Fruit fly (Drosophila melanogaster) whole organism, embryonic: ENCODE results near the gene ZnT35C.

Experiments used
- BtbVII ChIP-seq: fragments of 200-800 bp; sonication (Bioruptor generic); optimal IDR thresholded peaks from 3 replicates; lab custom pipeline; 2017; ENCODE audit warnings: missing biosample characterization, mild to moderate bottlenecking, missing genetic modification characterization
- CG10321 ChIP-seq: fragments of 200-800 bp; sonication (Bioruptor generic); IDR thresholded peaks from 2 replicates; pipeline ENCODE4 v1.3.6; 2022; ENCODE audit warnings: missing biosample characterization, missing genetic modification characterization
- CG13624 ChIP-seq: fragments of 200-800 bp; sonication (Bioruptor generic); optimal IDR thresholded peaks from 2 replicates; lab custom pipeline; 2016; ENCODE audit warnings: missing biosample characterization, missing genetic modification characterization
- CG13894 ChIP-seq: fragments of 200-800 bp; sonication (Bioruptor generic); optimal IDR thresholded peaks from 3 replicates; lab custom pipeline; 2018; ENCODE audit warnings: missing biosample characterization, mild to moderate bottlenecking, missing genetic modification characterization, moderate library complexity
- CG14710 ChIP-seq: fragments of 200-800 bp; sonication (Bioruptor generic); optimal IDR thresholded peaks from 3 replicates; lab custom pipeline; 2019; ENCODE audit warnings: missing biosample characterization, mild to moderate bottlenecking, missing genetic modification characterization, moderate library complexity
- CG1602 ChIP-seq: fragments of 200-800 bp; sonication (Bioruptor generic); optimal IDR thresholded peaks from 3 replicates; lab custom pipeline; 2016; ENCODE audit warnings: missing biosample characterization, missing genetic modification characterization
- CG2202 ChIP-seq: fragments of 200-800 bp; sonication (Bioruptor generic); optimal IDR thresholded peaks from 2 replicates; lab custom pipeline; 2018; ENCODE audit warnings: missing biosample characterization, mild to moderate bottlenecking, missing genetic modification characterization
- CG31441 ChIP-seq: fragments of 200-800 bp; sonication (Bioruptor generic); IDR thresholded peaks from 2 replicates; pipeline ENCODE4 v1.3.6; 2022; ENCODE audit warnings: missing biosample characterization, missing genetic modification characterization
- CG3163 ChIP-seq: fragments of 200-800 bp; sonication (Bioruptor generic); optimal IDR thresholded peaks from 3 replicates; lab custom pipeline; 2016; ENCODE audit warnings: missing biosample characterization, missing genetic modification characterization
- CG3838 ChIP-seq: fragments of 200-800 bp; sonication (Bioruptor generic); optimal IDR thresholded peaks from 3 replicates; lab custom pipeline; 2016; ENCODE audit warnings: missing biosample characterization, missing genetic modification characterization
- CG4328 ChIP-seq: fragments of 200-800 bp; sonication (Bioruptor generic); optimal IDR thresholded peaks from 3 replicates; lab custom pipeline; 2017; ENCODE audit warnings: missing biosample characterization, missing genetic modification reagents, missing genetic modification characterization
- CG7556 ChIP-seq: fragments of 200-800 bp; sonication (Bioruptor generic); optimal IDR thresholded peaks from 2 replicates; lab custom pipeline; 2017; ENCODE audit warnings: missing biosample characterization, mild to moderate bottlenecking, missing genetic modification characterization
- D19A ChIP-seq: fragments of 200-800 bp; optimal IDR thresholded peaks from 3 replicates; lab custom pipeline; 2019; ENCODE audit warnings: missing biosample characterization, mild to moderate bottlenecking, missing genetic modification characterization, moderate library complexity
- Dp ChIP-seq: fragments of 200-800 bp; sonication (Bioruptor generic); optimal IDR thresholded peaks from 2 replicates; lab custom pipeline; 2018; ENCODE audit warnings: missing biosample characterization, mild to moderate bottlenecking, missing genetic modification characterization, moderate library complexity
- Ets65A ChIP-seq: fragments of 200-800 bp; sonication (Bioruptor generic); peaks from one replicate; lab custom pipeline; 2016; ENCODE audit warnings: missing biosample characterization, missing genetic modification characterization
- Gsc ChIP-seq: fragments of 200-800 bp; sonication (Bioruptor generic); IDR thresholded peaks from 2 replicates; pipeline ENCODE4 v1.3.6; 2022; ENCODE audit warnings: missing biosample characterization, missing genetic modification characterization
- H15 ChIP-seq: fragments of 200-800 bp; sonication (Bioruptor generic); IDR thresholded peaks from 3 replicates; pipeline ENCODE4 v1.3.6; 2022; ENCODE audit warnings: missing biosample characterization, missing genetic modification characterization
- HmgZ ChIP-seq: fragments of 200-800 bp; sonication (Bioruptor generic); optimal IDR thresholded peaks from 2 replicates; lab custom pipeline; 2018; ENCODE audit warnings: missing biosample characterization, mild to moderate bottlenecking, missing genetic modification characterization
- Kr ChIP-seq: fragments of 200-800 bp; sonication (Bioruptor generic); optimal IDR thresholded peaks from 2 replicates; lab custom pipeline; 2017; ENCODE audit warnings: missing biosample characterization, mild to moderate bottlenecking, missing genetic modification characterization
- Mes4 ChIP-seq: fragments of 200-800 bp; sonication (Bioruptor generic); optimal IDR thresholded peaks from 2 replicates; lab custom pipeline; 2016; ENCODE audit warnings: missing biosample characterization, missing genetic modification characterization
- Nf-YA ChIP-seq: fragments of 200-800 bp; sonication (Bioruptor generic); IDR thresholded peaks from 2 replicates; pipeline ENCODE4 v1.3.6; 2022; ENCODE audit warnings: missing biosample characterization, missing genetic modification characterization
- Sin3A ChIP-seq: fragments of >200 bp; optimal IDR thresholded peaks from 2 replicates; lab custom pipeline; 2018
- Sry-β ChIP-seq: fragments of 200-800 bp; sonication (Bioruptor generic); optimal IDR thresholded peaks from 2 replicates; lab custom pipeline; 2018; ENCODE audit warnings: missing biosample characterization, mild to moderate bottlenecking, missing genetic modification characterization, moderate library complexity
- Tbp ChIP-seq: fragments of >200 bp; optimal IDR thresholded peaks from 2 replicates; lab custom pipeline; 2018; ENCODE audit warnings: missing biosample characterization, missing genetic modification characterization
- Xrp1 ChIP-seq: fragments of 200-800 bp; sonication (Bioruptor generic); IDR thresholded peaks from 2 replicates; pipeline ENCODE4 v1.3.6; 2022; ENCODE audit warnings: missing biosample characterization, missing genetic modification characterization
- ato ChIP-seq: fragments of 200-800 bp; sonication (Bioruptor generic); IDR thresholded peaks from 2 replicates; pipeline ENCODE4 v1.3.6; 2022; ENCODE audit warnings: missing biosample characterization, missing genetic modification characterization; ENCODE audit not compliant: partially characterized antibody
- br ChIP-seq: fragments of >200 bp; optimal IDR thresholded peaks from 2 replicates; lab custom pipeline; 2017
- dysf ChIP-seq: fragments of 200-800 bp; sonication (Bioruptor generic); IDR thresholded peaks from 3 replicates; pipeline ENCODE4 v1.3.6; 2022; ENCODE audit warnings: missing biosample characterization, missing genetic modification characterization
- fd102C ChIP-seq: fragments of 200-800 bp; sonication (Bioruptor generic); optimal IDR thresholded peaks from 2 replicates; lab custom pipeline; 2018; ENCODE audit warnings: missing biosample characterization, mild to moderate bottlenecking, missing genetic modification characterization, moderate library complexity
- fd96Cb ChIP-seq: fragments of 200-800 bp; sonication (Bioruptor generic); optimal IDR thresholded peaks from 2 replicates; lab custom pipeline; 2018; ENCODE audit warnings: missing biosample characterization, mild to moderate bottlenecking, missing genetic modification characterization, moderate library complexity
- gem ChIP-seq: fragments of 200-800 bp; sonication (Bioruptor generic); optimal IDR thresholded peaks from 2 replicates; lab custom pipeline; 2019; ENCODE audit warnings: missing biosample characterization, mild to moderate bottlenecking, missing genetic modification characterization, moderate library complexity
- grau ChIP-seq: fragments of 200-800 bp; optimal IDR thresholded peaks from 3 replicates; lab custom pipeline; 2019; ENCODE audit warnings: missing biosample characterization, mild to moderate bottlenecking, missing genetic modification characterization, moderate library complexity
- gt ChIP-seq: fragments of 200-800 bp; sonication (Bioruptor generic); IDR thresholded peaks from 2 replicates; pipeline ENCODE4 v1.3.6; 2022; ENCODE audit warnings: missing biosample characterization, missing genetic modification characterization
- ham ChIP-seq: fragments of 200-800 bp; sonication (Bioruptor generic); IDR thresholded peaks from 2 replicates; pipeline ENCODE4 v1.3.6; 2022; ENCODE audit warnings: missing biosample characterization, missing genetic modification characterization
- her ChIP-seq: fragments of 200-800 bp; sonication (Bioruptor generic); optimal IDR thresholded peaks from 2 replicates; lab custom pipeline; 2016; ENCODE audit warnings: missing biosample characterization, missing genetic modification characterization
- jumu ChIP-seq: fragments of 200-800 bp; sonication (Bioruptor generic); optimal IDR thresholded peaks from 3 replicates; lab custom pipeline; 2016; ENCODE audit warnings: missing biosample characterization, missing genetic modification characterization
- knrl ChIP-seq: fragments of 200-800 bp; sonication (Bioruptor generic); IDR thresholded peaks from 3 replicates; pipeline ENCODE4 v1.3.6; 2022; ENCODE audit warnings: missing biosample characterization, missing genetic modification characterization; ENCODE audit not compliant: partially characterized antibody
- lab ChIP-seq: fragments of 200-800 bp; sonication (Bioruptor generic); optimal IDR thresholded peaks from 3 replicates; lab custom pipeline; 2017; ENCODE audit warnings: missing biosample characterization, missing genetic modification characterization, mild to moderate bottlenecking, moderate library complexity, missing genetic modification reagents
- lilli ChIP-seq: fragments of 200-800 bp; sonication (Bioruptor generic); optimal IDR thresholded peaks from 3 replicates; lab custom pipeline; 2016; ENCODE audit warnings: missing biosample characterization, missing genetic modification characterization
- lola ChIP-seq, 3 experiments: fragments of >200 bp in 2 of 3; fragments of 200-800 bp in 1 of 3; sonication (Bioruptor generic) in 1 of 3; optimal IDR thresholded peaks; 2 replicates each; lab custom pipeline; 2017 to 2019; ENCODE audit warnings: missing biosample characterization in 3 of 3, missing genetic modification characterization in 3 of 3, mild to moderate bottlenecking in 1 of 3, moderate library complexity in 1 of 3
- luna ChIP-seq: fragments of 200-800 bp; sonication (Bioruptor generic); optimal IDR thresholded peaks from 2 replicates; lab custom pipeline; 2016; ENCODE audit warnings: missing biosample characterization, missing genetic modification characterization
- org-1 ChIP-seq: fragments of 200-800 bp; sonication (Bioruptor generic); optimal IDR thresholded peaks from 2 replicates; lab custom pipeline; 2017; ENCODE audit warnings: missing biosample characterization, missing genetic modification characterization
- pfk ChIP-seq: fragments of 200-800 bp; sonication (Bioruptor generic); optimal IDR thresholded peaks from 2 replicates; lab custom pipeline; 2018; ENCODE audit warnings: missing biosample characterization, mild to moderate bottlenecking, missing genetic modification characterization, moderate library complexity
- phol ChIP-seq: fragments of 200-800 bp; sonication (Bioruptor generic); optimal IDR thresholded peaks from 3 replicates; lab custom pipeline; 2018; ENCODE audit warnings: missing biosample characterization, mild to moderate bottlenecking, missing genetic modification characterization, moderate library complexity
- pita ChIP-seq: fragments of 200-800 bp; sonication (Bioruptor generic); optimal IDR thresholded peaks from 2 replicates; lab custom pipeline; 2017; ENCODE audit warnings: missing biosample characterization, mild to moderate bottlenecking, missing genetic modification characterization
- stc ChIP-seq: fragments of 200-800 bp; sonication (Bioruptor generic); IDR thresholded peaks from 2 replicates; pipeline ENCODE4 v1.3.6; 2022; ENCODE audit warnings: missing biosample characterization, missing genetic modification characterization
- sug ChIP-seq: fragments of 200-800 bp; optimal IDR thresholded peaks from 2 replicates; lab custom pipeline; 2019; ENCODE audit warnings: missing biosample characterization, mild to moderate bottlenecking, missing genetic modification characterization, moderate library complexity
- tll ChIP-seq, 2 experiments: fragments of 200-800 bp in 1 of 2; fragments of >200 bp in 1 of 2; sonication (Bioruptor generic) in 1 of 2; optimal IDR thresholded peaks; 2 replicates each; lab custom pipeline; 2017 to 2019; ENCODE audit warnings: missing biosample characterization in 2 of 2, missing genetic modification characterization in 2 of 2, mild to moderate bottlenecking in 1 of 2, moderate library complexity in 1 of 2
- toy ChIP-seq: fragments of 200-800 bp; sonication (Bioruptor generic); IDR thresholded peaks from 2 replicates; pipeline ENCODE4 v1.3.6; 2022; ENCODE audit warnings: missing biosample characterization, missing genetic modification characterization
- vvl ChIP-seq: fragments of 200-800 bp; sonication (Bioruptor generic); IDR thresholded peaks from 2 replicates; pipeline ENCODE4 v1.3.6; 2022; ENCODE audit warnings: missing biosample characterization, missing genetic modification characterization

Gene ZnT35C

dm6 chr2L:15248163-15249005 is 870 bp upstream of the ZnT35C start, which contains the start of gene dao (continued):
- TF ChIP-seq dysf (GFP tag; lab: Robert Waterston, UW) (peak; percentile 36; the same call in 1 of the 3 replicates), luna (no peak), CG13624 (GFP tag; lab: Kevin White, UChicago) (peak; percentile 37), org-1 (GFP tag; lab: Kevin White, UChicago) (no peak), CG10321 (GFP tag; lab: Robert Waterston, UW) (no peak), lilli (GFP tag; lab: Kevin White, UChicago) (peak; percentile 49), CG3163 (peak; percentile 18), CG7556 (GFP tag; lab: Kevin White, UChicago) (peak; percentile 31), Gsc (GFP tag; lab: Robert Waterston, UW) (no peak), knrl (peak; percentile 85), lab (GFP tag; lab: Kevin White, UChicago) (peak; percentile 18), HmgZ (tag; lab: Kevin White, UChicago) (no peak), Sry-β (peak; percentile 46), Tbp (GFP tag; lab: Kevin White, UChicago) (no peak), CG14710 (tag; lab: Kevin White, UChicago) (peak; percentile 51), sug (tag; lab: Kevin White, UChicago) (peak; percentile 34), lola (GFP tag; optimal IDR thresholded peaks at IDR 0.05; lab: Kevin White, UChicago) (peak in 1 of 3 experiments; percentile 52), Xrp1 (GFP tag; lab: Robert Waterston, UW) (peak; percentile 24; the same call in 1 of the 2 replicates), Ets65A (GFP tag; lab: Kevin White, UChicago) (peak; percentile 97), CG1602 (GFP tag; lab: Kevin White, UChicago) (peak; percentile 68), pita (GFP tag; lab: Kevin White, UChicago) (no peak), H15 (GFP tag; lab: Robert Waterston, UW) (no peak; the same call in 2 of the 3 replicates), D19A (tag; lab: Kevin White, UChicago) (no peak), CG31441 (GFP tag; lab: Robert Waterston, UW) (no peak), CG4328 (GFP tag; lab: Kevin White, UChicago) (no peak), Nf-YA (GFP tag; lab: Robert Waterston, UW) (peak; percentile 22; the same call in 1 of the 2 replicates), tll (GFP tag; optimal IDR thresholded peaks at IDR 0.05; lab: Kevin White, UChicago) (no peak), fd102C (GFP tag; lab: Kevin White, UChicago) (no peak), CG3838 (GFP tag; lab: Kevin White, UChicago) (no peak), ato (GFP tag; lab: Robert Waterston, UW) (peak; percentile 41; the same call in 1 of the 2 replicates), her (GFP tag; lab: Kevin White, UChicago) (no peak), Mes4 (GFP tag; lab: Kevin White, UChicago) (no peak), CG13894 (no peak), pfk (GFP tag; lab: Kevin White, UChicago) (no peak), br (lab: Kevin White, UChicago) (no peak), ham (GFP tag; lab: Robert Waterston, UW) (no peak), toy (no peak), phol (peak; percentile 70), gem (tag; lab: Kevin White, UChicago) (peak; percentile 75), stc (no peak), fd96Cb (tag; lab: Kevin White, UChicago) (peak; percentile 42), BtbVII (GFP tag; lab: Kevin White, UChicago) (peak; percentile 30), vvl (GFP tag; lab: Robert Waterston, UW) (peak; percentile 25; the same call in 1 of the 2 replicates), grau (tag; lab: Kevin White, UChicago) (peak; percentile 58), CG2202 (tag; lab: Kevin White, UChicago) (no peak), Sin3A (lab: Kevin White, UChicago) (peak; percentile 6), Kr (GFP tag; lab: Kevin White, UChicago) (no peak), jumu (GFP tag; lab: Kevin White, UChicago) (no peak), Dp (GFP tag; lab: Kevin White, UChicago) (peak; percentile 86), gt (GFP tag; lab: Robert Waterston, UW) (no peak)
